Worm (Caenorhabditis elegans): ENCODE data around the gene snr-5.

The snr-5 gene

DNA sequence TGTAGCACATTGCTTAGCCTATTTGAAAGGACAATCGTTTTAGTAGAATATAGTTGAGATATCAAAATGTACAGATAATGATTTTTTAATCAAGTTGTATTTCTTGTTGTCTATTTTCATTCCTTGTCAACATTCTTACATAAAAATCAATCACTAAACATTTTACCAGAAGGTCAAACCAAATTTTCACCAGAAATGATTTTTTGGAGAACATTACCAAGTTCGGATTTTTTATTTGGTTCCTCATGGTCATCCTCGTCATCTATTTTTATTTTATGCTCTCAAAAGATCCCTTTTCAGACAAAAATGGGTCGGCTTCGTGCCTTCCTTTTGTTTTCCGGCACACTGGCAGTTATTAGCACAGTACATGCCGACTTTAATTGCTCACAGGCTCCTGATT is 11.6 kb downstream of the snr-5 start, which contains the start of gene tyr-1:
Gene tyr-1 (plus strand): TSS at position 301 of the 400 bp plus-strand sequence.
- TF ChIP-seq cog-1 (tag; optimal IDR thresholded peaks at IDR 0.05) = no peak
- TF ChIP-seq klf-2 (GFP tag; conservative IDR thresholded peaks at IDR 0.05) = no peak
- TF ChIP-seq flt-1 (GFP tag; IDR thresholded peaks at IDR 0.05) = no peak
- TF ChIP-seq tab-1 (GFP tag; IDR thresholded peaks at IDR 0.05) = no peak
- no peak for TF ChIP-seq ref-1 (GFP tag; conservative IDR thresholded peaks at IDR 0.05)
- no peak for TF ChIP-seq T22C8.4 (GFP tag; IDR thresholded peaks at IDR 0.05)
- TF ChIP-seq ztf-29 (GFP tag; IDR thresholded peaks at IDR 0.05) = no peak
- no peak for TF ChIP-seq ztf-23 (GFP tag; IDR thresholded peaks at IDR 0.05)
- TF ChIP-seq med-1 (GFP tag; optimal IDR thresholded peaks at IDR 0.05; ENCODE audit: insufficient read depth) = no peak

DNA sequence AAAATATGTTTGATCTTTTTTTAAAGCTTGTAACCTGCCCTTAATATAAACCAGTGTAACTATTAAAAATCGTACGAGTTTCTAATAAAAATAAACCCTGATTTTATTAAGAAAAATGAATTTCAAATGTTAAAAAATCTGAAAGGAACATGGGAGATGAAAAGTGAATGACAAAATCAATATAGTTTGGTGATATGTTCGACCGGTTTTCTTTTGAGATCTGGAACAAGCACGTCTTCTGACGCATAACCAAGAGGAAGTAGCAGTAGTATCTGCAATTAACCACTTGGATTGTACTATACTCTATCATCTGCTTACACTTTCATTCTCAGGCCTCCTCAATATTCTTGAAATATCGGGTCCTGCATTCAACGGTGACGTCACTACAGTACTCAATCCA is 15.2 kb downstream of the snr-5 start:
- TF ChIP-seq klf-2 (GFP tag; conservative IDR thresholded peaks at IDR 0.05) = no peak
- TF ChIP-seq med-1 (GFP tag; optimal IDR thresholded peaks at IDR 0.05; ENCODE audit: insufficient read depth) = no peak
- TF ChIP-seq ztf-23 (GFP tag; IDR thresholded peaks at IDR 0.05) = no peak
- no peak for TF ChIP-seq tab-1 (GFP tag; IDR thresholded peaks at IDR 0.05)
- TF ChIP-seq T22C8.4 (GFP tag; IDR thresholded peaks at IDR 0.05) = no peak
- no peak for TF ChIP-seq ref-1 (GFP tag; conservative IDR thresholded peaks at IDR 0.05)
- TF ChIP-seq flt-1 (GFP tag; IDR thresholded peaks at IDR 0.05) = no peak
- no peak for TF ChIP-seq cog-1 (tag; optimal IDR thresholded peaks at IDR 0.05)
- no peak for TF ChIP-seq ztf-29 (GFP tag; IDR thresholded peaks at IDR 0.05)

ce11 chrIII:7878852-7879329 is 17.0 kb downstream of the snr-5 start, which contains the start of gene sup-18:
Gene sup-18, minus strand, starts transcription at chrIII:7878902.
- TF ChIP-seq ztf-29 (GFP tag; IDR thresholded peaks at IDR 0.05) = no peak

DNA sequence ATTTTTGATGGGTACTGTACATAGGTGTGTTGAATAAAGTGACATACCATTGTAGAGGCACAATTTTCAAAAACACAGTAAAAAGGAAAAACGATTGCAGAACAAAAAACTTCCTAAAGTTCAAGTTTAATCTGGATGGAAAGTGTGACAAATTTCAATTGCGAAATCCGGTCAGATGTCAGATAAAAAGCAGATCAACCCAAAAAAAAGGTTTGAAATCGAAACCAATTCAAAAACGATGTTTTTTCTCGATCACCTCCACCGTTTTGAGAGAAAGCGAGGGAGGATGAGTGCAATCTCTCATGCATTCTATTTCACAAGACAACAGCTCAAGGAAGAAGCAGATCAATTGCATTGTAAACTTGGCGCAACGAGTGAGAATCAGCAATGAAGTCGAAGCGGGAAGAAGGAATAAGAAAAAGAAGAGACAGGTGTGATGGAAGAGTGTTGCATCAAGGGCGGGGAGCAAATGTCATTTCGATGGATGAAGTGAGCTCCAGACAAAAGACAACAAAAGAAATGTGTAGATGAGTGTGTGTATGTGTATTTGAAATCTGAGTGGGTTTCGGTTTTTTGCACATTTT is 18.4 kb downstream of the snr-5 start:
- TF ChIP-seq med-1 (GFP tag; optimal IDR thresholded peaks at IDR 0.05; ENCODE audit: insufficient read depth) (no peak), ztf-29 (GFP tag; IDR thresholded peaks at IDR 0.05) (no peak), T22C8.4 (GFP tag; IDR thresholded peaks at IDR 0.05) (no peak), ref-1 (GFP tag; conservative IDR thresholded peaks at IDR 0.05) (no peak), flt-1 (GFP tag; IDR thresholded peaks at IDR 0.05) (no peak), ztf-23 (GFP tag; IDR thresholded peaks at IDR 0.05) (no peak), tab-1 (GFP tag; IDR thresholded peaks at IDR 0.05) (no peak)

DNA sequence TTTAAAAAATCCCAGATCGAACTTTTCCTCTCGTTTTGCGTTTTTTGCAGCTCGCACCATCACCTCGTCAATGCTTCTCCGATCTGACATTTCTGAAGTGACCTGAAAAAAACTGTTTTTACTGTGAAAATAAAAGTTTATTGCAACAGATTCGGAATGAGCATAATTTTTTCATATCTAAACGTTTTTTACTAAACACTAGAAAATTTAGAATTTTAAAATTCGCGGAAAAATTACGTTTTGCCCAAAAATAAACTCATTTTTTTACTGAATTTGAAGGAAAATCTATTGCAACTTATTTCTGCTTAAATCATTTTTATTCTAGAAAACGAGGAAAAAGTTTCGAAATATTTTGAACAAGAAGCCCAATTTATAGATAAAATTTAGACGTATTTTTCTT is 21.0 kb downstream of the snr-5 start, which contains the start of gene ZK688.9:
Gene ZK688.9 (minus strand): TSS at position 101 of the 400 bp plus-strand sequence.
- no peak for TF ChIP-seq flt-1 (GFP tag; IDR thresholded peaks at IDR 0.05)
- no peak for TF ChIP-seq cog-1 (tag; optimal IDR thresholded peaks at IDR 0.05)
- TF ChIP-seq tab-1 (GFP tag; IDR thresholded peaks at IDR 0.05) = no peak
- no peak for TF ChIP-seq T22C8.4 (GFP tag; IDR thresholded peaks at IDR 0.05)
- TF ChIP-seq med-1 (GFP tag; optimal IDR thresholded peaks at IDR 0.05; ENCODE audit: insufficient read depth) = no peak
- TF ChIP-seq ref-1 (GFP tag; conservative IDR thresholded peaks at IDR 0.05) = no peak
- no peak for TF ChIP-seq ztf-29 (GFP tag; IDR thresholded peaks at IDR 0.05)
- no peak for TF ChIP-seq klf-2 (GFP tag; conservative IDR thresholded peaks at IDR 0.05)
- TF ChIP-seq ztf-23 (GFP tag; IDR thresholded peaks at IDR 0.05) = no peak

DNA sequence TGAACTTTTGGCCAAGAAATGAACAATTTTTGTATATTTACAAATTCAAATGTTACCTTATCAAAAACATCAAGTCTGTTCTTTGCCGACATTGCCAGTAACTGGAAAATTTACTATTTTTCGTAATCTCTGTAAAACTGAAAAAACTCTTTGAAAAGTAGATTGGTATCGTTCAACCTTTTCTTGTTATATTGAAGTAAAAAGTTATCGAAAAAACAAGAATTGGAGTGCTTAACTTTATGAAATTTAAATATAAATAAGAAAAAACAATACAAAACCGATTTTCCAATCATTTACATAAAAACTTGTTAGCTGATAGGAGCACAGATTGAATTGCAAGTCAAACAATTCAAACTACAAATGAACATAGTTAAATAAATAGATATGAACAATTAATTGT is 23.0 kb downstream of the snr-5 start, which contains the start of gene ZK688.11:
Gene ZK688.11 (minus strand): TSS at position 101 of the 400 bp plus-strand sequence.
- no peak for TF ChIP-seq ztf-29 (GFP tag; IDR thresholded peaks at IDR 0.05)
- TF ChIP-seq cog-1 (tag; optimal IDR thresholded peaks at IDR 0.05) = no peak
- TF ChIP-seq tab-1 (GFP tag; IDR thresholded peaks at IDR 0.05) = no peak
- no peak for TF ChIP-seq ref-1 (GFP tag; conservative IDR thresholded peaks at IDR 0.05)
- TF ChIP-seq flt-1 (GFP tag; IDR thresholded peaks at IDR 0.05) = no peak
- no peak for TF ChIP-seq ztf-23 (GFP tag; IDR thresholded peaks at IDR 0.05)
- TF ChIP-seq med-1 (GFP tag; optimal IDR thresholded peaks at IDR 0.05; ENCODE audit: insufficient read depth) = no peak
- no peak for TF ChIP-seq T22C8.4 (GFP tag; IDR thresholded peaks at IDR 0.05)
- TF ChIP-seq klf-2 (GFP tag; conservative IDR thresholded peaks at IDR 0.05) = no peak

DNA sequence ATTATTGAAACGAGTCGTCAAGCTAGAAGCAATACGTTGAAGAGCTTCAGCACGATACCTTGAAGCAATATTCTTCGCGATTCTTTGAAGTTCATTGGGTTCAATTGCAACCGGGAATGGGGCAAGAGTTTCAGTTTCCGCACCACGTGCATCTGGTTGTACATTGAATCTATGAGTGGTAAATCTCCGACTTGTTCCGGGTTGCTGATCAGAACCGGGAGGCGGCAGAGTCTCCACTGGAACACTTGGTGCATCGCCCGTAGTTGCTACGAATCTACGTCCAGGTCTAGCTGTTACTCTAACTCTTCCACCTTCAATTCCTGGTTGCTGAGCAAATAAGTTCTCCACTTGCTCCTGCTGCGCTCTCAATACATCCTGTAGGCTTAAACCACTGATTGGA is 27.2 kb downstream of the snr-5 start:
- TF ChIP-seq klf-2 (GFP tag; conservative IDR thresholded peaks at IDR 0.05) = no peak
- TF ChIP-seq ztf-23 (GFP tag; IDR thresholded peaks at IDR 0.05) = no peak
- TF ChIP-seq T22C8.4 (GFP tag; IDR thresholded peaks at IDR 0.05) = no peak
- no peak for TF ChIP-seq ref-1 (GFP tag; conservative IDR thresholded peaks at IDR 0.05)
- no peak for TF ChIP-seq cog-1 (tag; optimal IDR thresholded peaks at IDR 0.05)
- no peak for TF ChIP-seq flt-1 (GFP tag; IDR thresholded peaks at IDR 0.05)
- TF ChIP-seq ztf-29 (GFP tag; IDR thresholded peaks at IDR 0.05) = no peak
- no peak for TF ChIP-seq med-1 (GFP tag; optimal IDR thresholded peaks at IDR 0.05; ENCODE audit: insufficient read depth)

DNA sequence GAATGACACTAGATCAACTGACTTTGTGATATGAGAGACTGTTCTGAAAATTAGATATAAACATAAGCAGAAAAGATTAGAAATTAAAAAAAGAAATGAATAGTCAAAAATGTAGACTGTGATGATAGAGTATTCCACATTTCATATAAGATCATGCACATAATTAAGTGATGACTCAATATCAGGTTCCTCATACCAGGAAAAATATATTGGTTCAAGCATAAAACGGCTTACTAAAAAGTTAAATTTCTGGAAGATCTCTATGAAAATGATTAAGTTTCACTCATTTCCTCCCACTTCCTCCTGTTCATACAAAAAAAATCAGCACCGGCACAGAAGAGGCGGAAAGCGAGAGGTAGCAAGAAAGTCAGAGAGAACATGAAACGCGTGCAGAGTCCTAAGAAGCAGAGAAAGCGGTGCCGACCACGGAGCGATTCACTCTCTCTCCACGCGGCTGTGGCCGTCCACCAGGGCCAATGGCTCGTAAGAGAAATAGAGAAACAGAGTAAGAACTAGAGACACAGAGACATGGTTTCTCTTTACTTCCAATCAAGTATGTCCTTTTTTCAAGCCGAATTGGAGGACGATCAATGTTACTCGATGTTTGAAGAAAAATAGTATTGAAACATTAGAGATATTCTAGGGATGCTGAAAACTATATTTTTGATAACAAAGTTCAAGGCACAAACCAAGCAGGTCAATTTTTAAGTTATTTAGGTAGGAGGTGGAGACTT is 29.9 kb downstream of the snr-5 start, which contains the start of the genes ZK688.5 and fahd-1:
Gene ZK688.5 (minus strand): TSS at position 51 of the 734 bp plus-strand sequence.
Gene fahd-1 (plus strand): TSS at position 684 of the 734 bp plus-strand sequence.
- TF ChIP-seq ref-1 (GFP tag; conservative IDR thresholded peaks at IDR 0.05) (no peak), ztf-23 (GFP tag; IDR thresholded peaks at IDR 0.05) (0 out of 2 replicates have a peak, but pooled peaks have one; percentile 51), flt-1 (GFP tag; IDR thresholded peaks at IDR 0.05) (no peak), cog-1 (tag; optimal IDR thresholded peaks at IDR 0.05) (peak; percentile 10)

DNA sequence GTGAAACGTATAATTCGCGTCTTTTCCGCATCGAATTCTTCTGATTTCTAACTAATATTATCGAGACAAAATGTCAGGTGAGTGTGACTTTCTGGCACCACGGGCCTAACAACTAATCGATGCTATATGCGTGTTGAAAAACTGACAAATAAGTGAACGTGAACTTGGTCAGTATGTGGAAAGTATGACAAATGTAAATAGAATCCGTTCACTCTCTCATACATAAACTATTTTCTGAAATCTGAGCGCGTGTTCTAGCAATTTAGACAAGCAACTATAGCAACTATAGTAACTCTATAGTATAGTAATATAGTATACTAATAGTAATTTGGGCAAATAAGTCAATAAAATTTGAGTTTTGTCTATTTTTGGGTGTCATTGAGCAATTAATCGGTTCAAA is 30.5 kb downstream of the snr-5 start:
- TF ChIP-seq cog-1 (tag; optimal IDR thresholded peaks at IDR 0.05) (no peak), med-1 (GFP tag; optimal IDR thresholded peaks at IDR 0.05; ENCODE audit: insufficient read depth) (no peak), ref-1 (GFP tag; conservative IDR thresholded peaks at IDR 0.05) (no peak), tab-1 (GFP tag; IDR thresholded peaks at IDR 0.05) (no peak), flt-1 (GFP tag; IDR thresholded peaks at IDR 0.05) (no peak), ztf-23 (GFP tag; IDR thresholded peaks at IDR 0.05) (no peak), T22C8.4 (GFP tag; IDR thresholded peaks at IDR 0.05) (no peak), klf-2 (GFP tag; conservative IDR thresholded peaks at IDR 0.05) (no peak), ztf-29 (GFP tag; IDR thresholded peaks at IDR 0.05) (no peak)

All from whole organism, midembryonic.